Worm (Caenorhabditis elegans): ENCODE results near the gene nhr-234.

Gene nhr-234

ce11 chrII:12666042-12666441, 29.6 kb downstream of the nhr-234 start:
- no peak for TF ChIP-seq ceh-34 (tag; optimal IDR thresholded peaks at IDR 0.05)
- TF ChIP-seq hlh-6 (tag; optimal IDR thresholded peaks at IDR 0.05) = no peak
- no peak for TF ChIP-seq rnt-1 (tag; optimal IDR thresholded peaks at IDR 0.05)
- no peak for TF ChIP-seq madf-2 (tag; optimal IDR thresholded peaks at IDR 0.05)
- TF ChIP-seq ahr-1 (tag; optimal IDR thresholded peaks at IDR 0.05) = no peak
- no peak for TF ChIP-seq nhr-232 (tag; optimal IDR thresholded peaks at IDR 0.05)
- TF ChIP-seq lim-6 (tag; optimal IDR thresholded peaks at IDR 0.05) = no peak
- no peak for TF ChIP-seq ama-1 (optimal IDR thresholded peaks at IDR 0.05)
- no peak for TF ChIP-seq ztf-16 (tag; optimal IDR thresholded peaks at IDR 0.05)

DNA sequence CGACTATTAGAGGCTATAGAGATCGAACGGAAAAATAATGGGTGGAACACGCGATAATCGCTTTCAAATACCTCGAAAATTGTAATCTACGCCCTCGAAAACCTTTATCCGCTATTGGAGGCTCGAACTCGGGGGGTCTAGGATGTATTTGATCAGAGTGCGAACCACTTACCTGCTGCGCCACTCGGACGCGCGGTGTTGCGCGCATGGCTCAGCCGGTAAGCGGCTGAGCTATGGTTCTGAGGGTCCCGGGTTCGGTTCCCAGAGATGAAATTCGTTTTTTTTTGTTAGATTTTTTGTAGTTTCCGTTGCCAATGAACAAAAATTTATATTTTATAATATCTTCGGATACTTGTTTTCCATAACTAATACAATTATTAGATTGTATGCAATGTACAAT, 31.7 kb downstream of the nhr-234 start:
- no peak for TF ChIP-seq sdc-2 (tag; optimal IDR thresholded peaks at IDR 0.05)
- no peak for TF ChIP-seq che-1 (tag; optimal IDR thresholded peaks at IDR 0.05)
- no peak for TF ChIP-seq unc-55 (GFP tag; optimal IDR thresholded peaks at IDR 0.05)
- TF ChIP-seq ama-1 (optimal IDR thresholded peaks at IDR 0.05) = no peak
- TF ChIP-seq nfya-1 (tag; optimal IDR thresholded peaks at IDR 0.05) = no peak
- no peak for TF ChIP-seq T23F11.4 (GFP tag; optimal IDR thresholded peaks at IDR 0.05)
- TF ChIP-seq ttx-3 (tag; optimal IDR thresholded peaks at IDR 0.05) = no peak
- TF ChIP-seq hlh-13 (GFP tag; optimal IDR thresholded peaks at IDR 0.05) = no peak
- TF ChIP-seq sox-2 (GFP tag; IDR thresholded peaks at IDR 0.05) = no peak
- no peak for TF ChIP-seq lin-11 (tag; optimal IDR thresholded peaks at IDR 0.05)
- no peak for TF ChIP-seq lim-6 (tag; optimal IDR thresholded peaks at IDR 0.05)
- no peak for TF ChIP-seq ceh-34 (tag; optimal IDR thresholded peaks at IDR 0.05)
- no peak for TF ChIP-seq fkh-10 (GFP tag; optimal IDR thresholded peaks at IDR 0.05)
- TF ChIP-seq ceh-2 (tag; optimal IDR thresholded peaks at IDR 0.05) = no peak
- no peak for TF ChIP-seq npax-4 (tag; optimal IDR thresholded peaks at IDR 0.05)

ce11 chrII:12668874-12669273, 32.4 kb downstream of the nhr-234 start:
- no peak for TF ChIP-seq hlh-8 (tag; optimal IDR thresholded peaks at IDR 0.05)

DNA sequence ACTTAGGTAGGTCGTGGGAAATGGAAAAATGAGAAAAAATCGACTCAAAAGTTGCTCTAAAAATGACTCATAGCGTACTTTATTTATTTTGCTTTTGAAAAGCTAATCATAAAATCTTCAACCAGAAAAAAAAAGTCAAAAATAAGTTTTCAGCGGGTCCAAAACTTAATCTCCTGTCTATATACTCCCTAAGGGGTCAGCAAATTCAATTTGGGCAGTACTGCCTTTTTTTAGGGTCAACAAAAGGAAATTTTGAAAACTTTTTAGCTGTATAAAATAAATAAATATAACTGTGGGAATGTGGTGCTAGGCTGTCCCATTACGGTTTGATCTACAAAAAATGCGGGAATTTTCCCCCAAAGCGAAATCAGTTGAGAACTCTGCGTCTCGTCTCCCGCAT, 32.9 kb downstream of the nhr-234 start:
- TF ChIP-seq ceh-45 (GFP tag; IDR thresholded peaks at IDR 0.05) = no peak
- TF ChIP-seq C38D4.7 (GFP tag; optimal IDR thresholded peaks at IDR 0.05) = no peak
- TF ChIP-seq hlh-8 (tag; optimal IDR thresholded peaks at IDR 0.05) = no peak
- TF ChIP-seq ceh-18 (tag; optimal IDR thresholded peaks at IDR 0.05) = no peak
- no peak for TF ChIP-seq tbx-7 (tag; optimal IDR thresholded peaks at IDR 0.05)
- no peak for TF ChIP-seq elt-2 (tag; optimal IDR thresholded peaks at IDR 0.05)
- no peak for TF ChIP-seq hlh-30 (tag; optimal IDR thresholded peaks at IDR 0.05; ENCODE audit: insufficient read depth)
- TF ChIP-seq ceh-48 (tag; optimal IDR thresholded peaks at IDR 0.05) = no peak
- TF ChIP-seq lin-11 (tag; optimal IDR thresholded peaks at IDR 0.05) = no peak
- no peak for TF ChIP-seq nfya-1 (tag; optimal IDR thresholded peaks at IDR 0.05)
- no peak for TF ChIP-seq nhr-232 (tag; optimal IDR thresholded peaks at IDR 0.05)
- TF ChIP-seq sox-2 (GFP tag; IDR thresholded peaks at IDR 0.05) = no peak
- TF ChIP-seq fkh-6 (tag; optimal IDR thresholded peaks at IDR 0.05) = no peak
- TF ChIP-seq npax-4 (tag; optimal IDR thresholded peaks at IDR 0.05) = no peak
- TF ChIP-seq unc-42 (tag; optimal IDR thresholded peaks at IDR 0.05) = no peak
- no peak for TF ChIP-seq unc-86 (tag; optimal IDR thresholded peaks at IDR 0.05)
- no peak for TF ChIP-seq nhr-11 (tag; optimal IDR thresholded peaks at IDR 0.05)
- no peak for TF ChIP-seq pqm-1 (tag; optimal IDR thresholded peaks at IDR 0.05)

- no peak for TF ChIP-seq rnt-1 (tag; optimal IDR thresholded peaks at IDR 0.05)
- no peak for TF ChIP-seq nhr-11 (tag; optimal IDR thresholded peaks at IDR 0.05)
- TF ChIP-seq ceh-9 (tag; optimal IDR thresholded peaks at IDR 0.05) = no peak
- no peak for TF ChIP-seq ztf-16 (tag; optimal IDR thresholded peaks at IDR 0.05)
- TF ChIP-seq che-1 (tag; optimal IDR thresholded peaks at IDR 0.05) = no peak
- no peak for TF ChIP-seq hlh-13 (GFP tag; optimal IDR thresholded peaks at IDR 0.05)
- TF ChIP-seq ceh-19 (GFP tag; optimal IDR thresholded peaks at IDR 0.05) = no peak
- TF ChIP-seq pat-9 (tag; optimal IDR thresholded peaks at IDR 0.05) = no peak
- no peak for TF ChIP-seq ceh-31 (tag; optimal IDR thresholded peaks at IDR 0.05)
- no peak for TF ChIP-seq pha-2 (tag; optimal IDR thresholded peaks at IDR 0.05)
- no peak for TF ChIP-seq ceh-24 (tag; optimal IDR thresholded peaks at IDR 0.05)
- no peak for TF ChIP-seq ceh-22 (tag; optimal IDR thresholded peaks at IDR 0.05)
- TF ChIP-seq pha-4 (tag; optimal IDR thresholded peaks at IDR 0.05) = no peak
- TF ChIP-seq ceh-2 (tag; optimal IDR thresholded peaks at IDR 0.05) = no peak
- no peak for TF ChIP-seq lim-6 (tag; optimal IDR thresholded peaks at IDR 0.05)
- TF ChIP-seq tbx-2 (tag; optimal IDR thresholded peaks at IDR 0.05) = no peak
- no peak for TF ChIP-seq unc-86 (tag; optimal IDR thresholded peaks at IDR 0.05)
- no peak for TF ChIP-seq sox-4 (tag; optimal IDR thresholded peaks at IDR 0.05)
Observed at ce11 chrII:12669882-12670281, 33.4 kb downstream of the nhr-234 start.

Data from whole organism, late embryonic.